Worm (Caenorhabditis elegans): ENCODE measurements around the gene W08E12.5.
A peak's percentile ranks its signal among the peaks of the same experiment; 100 is the strongest.

W08E12.5 gene

DNA sequence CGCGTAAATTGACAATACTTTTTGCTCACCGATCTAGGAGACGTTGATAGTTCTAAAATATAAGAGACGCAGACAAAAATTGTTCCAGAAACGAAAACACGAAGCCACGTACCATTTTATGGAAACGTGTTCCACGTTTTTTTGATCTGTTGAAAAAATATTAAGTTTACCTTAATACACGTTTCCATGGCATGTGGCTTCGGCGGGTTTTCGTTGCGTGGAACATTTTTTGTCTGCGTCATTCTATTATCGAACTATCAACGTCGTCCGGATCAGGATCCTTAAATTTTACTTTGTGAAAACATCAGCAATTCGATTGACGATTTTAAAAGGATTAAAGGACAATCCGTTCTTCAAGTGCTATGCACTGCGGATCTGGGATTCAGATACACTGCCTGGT lies 34.9 kb upstream of the W08E12.5 start, which contains the start of gene T26C12.2:
T26C12.2 (minus strand) TSS at position 101 of the 400 bp plus-strand sequence.
- TF ChIP-seq mab-5 (tag; optimal IDR thresholded peaks at IDR 0.05), result no peak
- TF ChIP-seq snpc-4 (tag; optimal IDR thresholded peaks at IDR 0.05), result no peak
- no peak for TF ChIP-seq nhr-12 (tag; optimal IDR thresholded peaks at IDR 0.05)
- TF ChIP-seq mep-1 (tag; optimal IDR thresholded peaks at IDR 0.05), result no peak
- TF ChIP-seq elt-3 (tag; optimal IDR thresholded peaks at IDR 0.05), result no peak
- TF ChIP-seq pha-4 (tag; optimal IDR thresholded peaks at IDR 0.05), result no peak
- no peak for TF ChIP-seq cnd-1 (tag; optimal IDR thresholded peaks at IDR 0.05)
- no peak for TF ChIP-seq blmp-1 (tag; optimal IDR thresholded peaks at IDR 0.05)
- no peak for TF ChIP-seq mls-2 (tag; optimal IDR thresholded peaks at IDR 0.05)

DNA sequence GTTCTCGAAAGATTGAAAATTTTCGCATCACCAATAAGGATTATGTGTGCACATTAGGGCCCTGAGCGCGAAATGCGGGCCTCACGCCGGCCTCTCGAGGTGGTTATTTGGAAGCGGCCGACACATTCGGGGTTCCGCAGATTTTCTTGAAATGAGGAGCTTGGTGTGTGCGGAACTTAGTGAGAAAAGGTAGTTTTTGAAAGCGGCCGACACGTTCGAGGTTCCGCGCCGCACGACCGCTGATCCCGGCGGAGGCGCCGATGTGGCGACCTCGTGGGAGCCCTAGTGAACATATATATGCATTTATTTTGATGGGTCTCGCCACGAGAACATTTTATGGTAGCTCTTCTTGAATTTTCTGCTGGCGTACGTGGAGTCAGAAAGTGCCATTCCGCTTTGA lies 33.8 kb upstream of the W08E12.5 start:
- TF ChIP-seq ceh-39 (tag; optimal IDR thresholded peaks at IDR 0.05), result no peak
- no peak for TF ChIP-seq sptf-1 (tag; optimal IDR thresholded peaks at IDR 0.05)
- TF ChIP-seq drap-1 (GFP tag; optimal IDR thresholded peaks at IDR 0.05), result no peak
- TF ChIP-seq mls-2 (tag; optimal IDR thresholded peaks at IDR 0.05), result no peak
- TF ChIP-seq mab-5 (tag; optimal IDR thresholded peaks at IDR 0.05), result no peak

DNA sequence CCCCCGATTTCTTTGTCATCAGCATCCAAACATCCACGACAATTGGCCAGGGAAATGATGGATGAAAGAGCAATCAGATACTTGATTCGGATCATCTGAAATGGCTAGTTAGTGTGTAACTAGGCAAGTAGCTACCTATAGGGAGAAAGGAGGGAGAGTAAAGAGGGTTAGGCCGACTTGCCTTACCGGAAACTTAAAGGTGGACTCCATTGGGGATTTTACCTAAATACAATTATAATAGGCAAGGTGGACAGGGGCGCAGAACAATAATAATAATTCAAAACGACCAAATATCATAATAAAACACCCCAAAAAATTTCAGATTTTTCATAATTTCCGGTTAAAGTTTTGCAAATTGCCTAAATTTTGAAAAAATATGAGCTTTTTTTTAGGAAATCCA lies 33.0 kb upstream of the W08E12.5 start, which contains the start of gene clec-173:
clec-173 (minus strand) TSS at position 101 of the 400 bp plus-strand sequence.
- TF ChIP-seq ham-2 (GFP tag; optimal IDR thresholded peaks at IDR 0.05) (no peak), nhr-76 (tag; optimal IDR thresholded peaks at IDR 0.05) (no peak), hlh-1 (tag; optimal IDR thresholded peaks at IDR 0.05) (no peak), mab-5 (tag; optimal IDR thresholded peaks at IDR 0.05) (no peak), blmp-1 (tag; optimal IDR thresholded peaks at IDR 0.05) (no peak), nhr-2 (tag; optimal IDR thresholded peaks at IDR 0.05) (no peak), mls-2 (tag; optimal IDR thresholded peaks at IDR 0.05) (no peak), cnd-1 (tag; optimal IDR thresholded peaks at IDR 0.05) (no peak), lsy-2 (tag; optimal IDR thresholded peaks at IDR 0.05) (no peak), tbx-8 (GFP tag; optimal IDR thresholded peaks at IDR 0.05) (no peak), nhr-12 (tag; optimal IDR thresholded peaks at IDR 0.05) (no peak), ceh-83 (GFP tag; optimal IDR thresholded peaks at IDR 0.05) (no peak), ceh-43 (GFP tag; optimal IDR thresholded peaks at IDR 0.05) (no peak), elt-3 (tag; optimal IDR thresholded peaks at IDR 0.05) (no peak), bed-3 (GFP tag; optimal IDR thresholded peaks at IDR 0.05) (no peak), flh-1 (GFP tag; optimal IDR thresholded peaks at IDR 0.05) (no peak), zip-8 (tag; optimal IDR thresholded peaks at IDR 0.05) (no peak), M03D4.4 (tag; optimal IDR thresholded peaks at IDR 0.05) (no peak), elt-1 (tag; optimal IDR thresholded peaks at IDR 0.05; ENCODE audit: borderline replicate concordance, insufficient read depth) (no peak), unc-39 (tag; optimal IDR thresholded peaks at IDR 0.05) (no peak)

DNA sequence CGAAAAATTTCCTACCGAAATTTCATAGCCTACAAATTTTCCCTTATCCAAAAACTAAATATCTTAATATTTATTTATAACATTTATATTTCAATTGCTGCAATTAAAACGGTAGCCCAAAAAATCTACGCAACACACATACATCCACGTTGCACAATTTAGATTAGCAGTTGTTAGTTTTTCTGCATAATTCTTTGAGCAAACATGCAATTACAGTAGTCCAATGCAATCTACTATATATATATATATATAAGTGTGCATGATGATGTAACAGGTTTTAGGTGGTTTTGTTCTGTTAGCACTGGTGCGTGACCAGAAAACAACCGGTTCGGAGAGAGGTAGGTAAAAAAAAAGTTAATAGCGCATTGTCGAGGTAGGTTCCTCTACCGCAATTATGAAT lies 29.2 kb upstream of the W08E12.5 start:
- TF ChIP-seq zip-8 (tag; optimal IDR thresholded peaks at IDR 0.05) (peak; percentile 62), nhr-2 (tag; optimal IDR thresholded peaks at IDR 0.05) (peak; percentile 51), ceh-83 (GFP tag; optimal IDR thresholded peaks at IDR 0.05) (no peak), nhr-76 (tag; optimal IDR thresholded peaks at IDR 0.05) (no peak), mab-5 (tag; optimal IDR thresholded peaks at IDR 0.05) (no peak), snpc-4 (tag; optimal IDR thresholded peaks at IDR 0.05) (no peak)

DNA sequence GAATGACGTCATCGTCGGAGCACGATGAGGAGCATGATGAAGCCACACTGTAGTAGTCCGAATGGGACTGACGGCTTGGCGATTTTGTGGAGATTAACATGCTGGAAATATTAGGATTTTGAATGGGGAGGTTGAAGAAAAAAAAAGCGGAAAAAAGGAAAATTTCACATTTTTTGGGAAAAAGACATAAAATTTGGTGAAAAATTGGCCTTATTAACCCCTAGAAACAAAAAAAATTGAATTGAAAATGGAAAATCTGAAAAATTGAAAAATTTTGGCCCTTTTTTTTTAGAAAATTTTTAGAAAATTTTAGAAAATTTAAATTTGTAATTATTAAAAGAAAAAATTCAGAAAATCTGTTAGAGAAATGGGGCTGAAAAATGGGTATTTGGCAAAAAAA lies 27.3 kb upstream of the W08E12.5 start, which contains the start of gene T26C12.3:
T26C12.3 (minus strand) TSS at position 101 of the 400 bp plus-strand sequence.
- TF ChIP-seq ceh-43 (GFP tag; optimal IDR thresholded peaks at IDR 0.05) (no peak), drap-1 (GFP tag; optimal IDR thresholded peaks at IDR 0.05) (no peak), nhr-12 (tag; optimal IDR thresholded peaks at IDR 0.05) (no peak), unc-39 (tag; optimal IDR thresholded peaks at IDR 0.05) (no peak), zip-8 (tag; optimal IDR thresholded peaks at IDR 0.05) (no peak), unc-120 (tag; optimal IDR thresholded peaks at IDR 0.05; ENCODE audit: poor library complexity, severe bottlenecking) (no peak), lin-13 (tag; optimal IDR thresholded peaks at IDR 0.05) (no peak), nhr-2 (tag; optimal IDR thresholded peaks at IDR 0.05) (no peak), M03D4.4 (tag; optimal IDR thresholded peaks at IDR 0.05) (no peak), elt-3 (tag; optimal IDR thresholded peaks at IDR 0.05) (no peak), sptf-1 (tag; optimal IDR thresholded peaks at IDR 0.05) (no peak), mep-1 (tag; optimal IDR thresholded peaks at IDR 0.05) (no peak), hlh-1 (tag; optimal IDR thresholded peaks at IDR 0.05) (no peak), snpc-4 (tag; optimal IDR thresholded peaks at IDR 0.05) (no peak), bed-3 (GFP tag; optimal IDR thresholded peaks at IDR 0.05) (no peak)

DNA sequence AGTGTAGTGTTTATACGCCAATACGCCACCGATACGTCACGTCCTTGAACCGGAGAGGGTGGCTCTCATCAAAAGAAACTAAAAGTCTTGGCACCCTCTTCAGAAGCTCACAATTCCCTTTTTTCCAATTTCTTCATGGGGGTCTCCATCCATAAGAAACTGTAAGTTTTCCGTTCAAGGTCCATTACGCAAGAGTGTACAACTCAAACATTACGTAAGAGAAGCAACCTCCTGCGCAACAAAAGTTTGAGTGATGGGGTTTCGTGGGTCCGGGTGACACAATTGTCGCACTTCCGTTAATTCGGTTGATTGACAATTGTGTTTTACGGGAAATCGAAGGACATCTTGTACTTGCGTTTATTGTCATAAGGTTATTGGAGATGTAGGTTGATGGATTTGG lies 21.8 kb upstream of the W08E12.5 start:
- no peak for TF ChIP-seq ces-1 (GFP tag; optimal IDR thresholded peaks at IDR 0.05)
- TF ChIP-seq mab-5 (tag; optimal IDR thresholded peaks at IDR 0.05), result no peak
- no peak for TF ChIP-seq blmp-1 (tag; optimal IDR thresholded peaks at IDR 0.05)
- no peak for TF ChIP-seq nhr-237 (tag; optimal IDR thresholded peaks at IDR 0.05)
- no peak for TF ChIP-seq pha-4 (tag; optimal IDR thresholded peaks at IDR 0.05)
- peak; percentile 74 for TF ChIP-seq nhr-2 (tag; optimal IDR thresholded peaks at IDR 0.05)
- TF ChIP-seq unc-62 (GFP tag; optimal IDR thresholded peaks at IDR 0.05), result peak; percentile 87
- TF ChIP-seq zip-8 (tag; optimal IDR thresholded peaks at IDR 0.05), result peak; percentile 86
- no peak for TF ChIP-seq lsy-2 (tag; optimal IDR thresholded peaks at IDR 0.05)
